Worm (Caenorhabditis elegans) whole organism, L2 larva: ENCODE results near the gene C07A9.9.

Source experiments
- R02D3.7 ChIP-seq: fragments of 150-350 bp; optimal IDR thresholded peaks from 2 replicates; lab custom pipeline; 2014; ENCODE audit warnings: missing biosample characterization, missing genetic modification characterization
- ceh-16 ChIP-seq: fragments of 150-350 bp; optimal IDR thresholded peaks from 2 replicates; lab custom pipeline; 2014; ENCODE audit warnings: missing biosample characterization, missing genetic modification characterization
- lin-11 ChIP-seq: fragments of 150-350 bp; sonication (generic microtip); optimal IDR thresholded peaks from 2 replicates; lab custom pipeline; 2014; ENCODE audit warnings: missing biosample characterization, missing genetic modification characterization, inconsistent platforms, mixed read lengths
- lin-39 ChIP-seq: fragments of 150-350 bp; optimal IDR thresholded peaks from 2 replicates; lab custom pipeline; 2014; ENCODE audit warnings: missing biosample characterization, missing genetic modification reagents, missing genetic modification characterization
- lsy-2 ChIP-seq, 2 experiments: fragments of 150-350 bp in 1 of 2; sonication (generic microtip) in 1 of 2; optimal IDR thresholded peaks; 2 replicates each; lab custom pipeline; 2014 to 2017; ENCODE audit warnings: missing biosample characterization in 2 of 2, missing genetic modification characterization in 2 of 2
- mdl-1 ChIP-seq, 2 experiments: fragments of 150-350 bp in 1 of 2; sonication (generic microtip) in 1 of 2; optimal IDR thresholded peaks; 2 replicates each; lab custom pipeline; 2017; ENCODE audit warnings: missing biosample characterization in 2 of 2, missing genetic modification characterization in 2 of 2
- nhr-129 ChIP-seq: fragments of 150-350 bp; optimal IDR thresholded peaks from 2 replicates; lab custom pipeline; 2014; ENCODE audit warnings: missing biosample characterization, missing genetic modification characterization
- unc-55 ChIP-seq: fragments of 150-350 bp; sonication (generic microtip); optimal IDR thresholded peaks from 3 replicates; lab custom pipeline; 2014; ENCODE audit warnings: missing biosample characterization, missing genetic modification reagents, missing genetic modification characterization

- TF ChIP-seq nhr-129 (tag; lab: Kevin White, UChicago) (no peak), lin-39 (tag; lab: Kevin White, UChicago) (no peak), mdl-1 (tag; optimal IDR thresholded peaks at IDR 0.05; lab: Kevin White, UChicago) (no peak), lsy-2 (tag; optimal IDR thresholded peaks at IDR 0.05; lab: Kevin White, UChicago) (no peak), unc-55 (GFP tag; lab: Kevin White, UChicago) (no peak), ceh-16 (tag; lab: Kevin White, UChicago) (no peak), lin-11 (no peak), R02D3.7 (no peak)
Observed at ce11 chrIII:9629054-9629453, 38.4 kb downstream of the C07A9.9 start, which contains the start of gene tbg-1.
